Worm (Caenorhabditis elegans) whole organism, L4 larva: ENCODE measurements around the gene dpl-1.
A peak's percentile ranks its signal among the peaks of the same experiment; 100 is the strongest.

Experiments used
- D1046.2 ChIP-seq: fragments of 200-800 bp; sonication (Bioruptor generic); IDR thresholded peaks from 2 replicates; pipeline ENCODE4 v1.3.6; 2022; ENCODE audit warnings: missing genetic modification characterization, missing compliant biosample characterization
- F26F4.8 ChIP-seq: fragments of 200-800 bp; sonication (Bioruptor generic); conservative IDR thresholded peaks from 2 replicates; pipeline ENCODE4 v1.3.6; 2022; ENCODE audit warnings: missing genetic modification characterization, missing compliant biosample characterization
- F37D6.2 ChIP-seq: sonication (generic microtip); optimal IDR thresholded peaks from 2 replicates; lab custom pipeline; 2016; ENCODE audit warnings: mild to moderate bottlenecking, missing genetic modification characterization, missing compliant biosample characterization
- R02D3.7 ChIP-seq: fragments of 150-350 bp; sonication (generic microtip); optimal IDR thresholded peaks from 3 replicates; lab custom pipeline; 2014; ENCODE audit warnings: missing biosample characterization, missing genetic modification characterization
- Y5F2A.4 ChIP-seq: fragments of 200-800 bp; sonication (Bioruptor generic); optimal IDR thresholded peaks from 2 replicates; lab custom pipeline; 2018; ENCODE audit warnings: mild to moderate bottlenecking, missing genetic modification characterization, missing compliant biosample characterization
- Y75B8A.6 ChIP-seq: fragments of 200-800 bp; sonication (Bioruptor generic); IDR thresholded peaks from 2 replicates; pipeline ENCODE4 v1.3.6; 2022; ENCODE audit warnings: missing genetic modification reagents, missing genetic modification characterization, missing compliant biosample characterization
- aha-1 ChIP-seq: fragments of 150-350 bp; peaks from one replicate; lab custom pipeline; 2014; ENCODE audit warnings: missing biosample characterization, missing genetic modification characterization
- ceh-20 ChIP-seq: fragments of 200-800 bp; sonication (Bioruptor generic); IDR thresholded peaks from 2 replicates; pipeline ENCODE4 v1.3.6; 2022; ENCODE audit warnings: missing genetic modification reagents, missing genetic modification characterization, missing compliant biosample characterization
- ceh-28 ChIP-seq: fragments of 150-350 bp; optimal IDR thresholded peaks from 2 replicates; lab custom pipeline; 2014; ENCODE audit warnings: missing biosample characterization, missing genetic modification reagents, missing genetic modification characterization
- ceh-32 ChIP-seq: sonication (generic microtip); optimal IDR thresholded peaks from 2 replicates; lab custom pipeline; 2016; ENCODE audit warnings: mild to moderate bottlenecking, missing genetic modification characterization, missing compliant biosample characterization; ENCODE audit not compliant: poor library complexity
- daf-16 ChIP-seq, 3 experiments: sonication (generic microtip); optimal IDR thresholded peaks; 2 replicates each; lab custom pipeline; 2016 to 2017; ENCODE audit warnings: missing genetic modification characterization in 3 of 3, missing genetic modification reagents in 3 of 3, mild to moderate bottlenecking in 2 of 3, missing compliant biosample characterization in 2 of 3, missing biosample characterization in 1 of 3, moderate library complexity in 1 of 3
- daf-19 ChIP-seq: fragments of 200-800 bp; sonication (Bioruptor generic); conservative IDR thresholded peaks from 2 replicates; pipeline ENCODE4 v1.3.6; 2022; ENCODE audit warnings: missing genetic modification characterization, missing compliant biosample characterization
- dpl-1 ChIP-seq: fragments of 150-350 bp; optimal IDR thresholded peaks from 2 replicates; lab custom pipeline; 2014; ENCODE audit warnings: missing biosample characterization, missing genetic modification reagents, missing genetic modification characterization
- dve-1 ChIP-seq: sonication (generic microtip); optimal IDR thresholded peaks from 2 replicates; lab custom pipeline; 2017; ENCODE audit warnings: antibody characterized with exemption, mild to moderate bottlenecking, missing genetic modification characterization, missing compliant biosample characterization; ENCODE audit not compliant: insufficient read depth
- egl-27 ChIP-seq: sonication (generic microtip); optimal IDR thresholded peaks from 3 replicates; lab custom pipeline; 2017; ENCODE audit warnings: missing biosample characterization, missing genetic modification reagents, missing genetic modification characterization
- hif-1 ChIP-seq, 2 experiments: sonication (generic microtip); optimal IDR thresholded peaks; 2 replicates each; lab custom pipeline; 2016 to 2017; ENCODE audit warnings: missing compliant biosample characterization in 2 of 2, missing genetic modification characterization in 2 of 2, missing genetic modification reagents in 2 of 2, missing genotype in 2 of 2, mild to moderate bottlenecking in 1 of 2
- hlh-30 ChIP-seq: sonication (generic microtip); optimal IDR thresholded peaks from 2 replicates; lab custom pipeline; 2017; ENCODE audit warnings: antibody characterized with exemption, mild to moderate bottlenecking, missing genetic modification characterization, missing compliant biosample characterization; ENCODE audit not compliant: insufficient read depth
- hmg-1.1 ChIP-seq: fragments of 200-800 bp; sonication (Bioruptor generic); IDR thresholded peaks from 2 replicates; pipeline ENCODE4 v1.3.6; 2022; ENCODE audit warnings: missing genetic modification reagents, missing genetic modification characterization, missing compliant biosample characterization
- lin-1 ChIP-seq: fragments of 200-800 bp; sonication (Bioruptor generic); IDR thresholded peaks from 2 replicates; pipeline ENCODE4 v1.3.6; 2022; ENCODE audit warnings: missing genetic modification reagents, missing genetic modification characterization, missing compliant biosample characterization
- lin-38 ChIP-seq: fragments of 200-800 bp; sonication (Bioruptor generic); IDR thresholded peaks from 2 replicates; pipeline ENCODE4 v1.3.6; 2022; ENCODE audit warnings: missing genetic modification reagents, missing genetic modification characterization, missing compliant biosample characterization
- lir-3 ChIP-seq: sonication (generic microtip); optimal IDR thresholded peaks from 2 replicates; lab custom pipeline; 2016; ENCODE audit warnings: mild to moderate bottlenecking, missing genetic modification characterization, missing compliant biosample characterization
- lsy-2 ChIP-seq, 2 experiments: fragments of 150-350 bp in 1 of 2; sonication (generic microtip) in 1 of 2; optimal IDR thresholded peaks; 2 replicates each; lab custom pipeline; 2014 to 2017; ENCODE audit warnings: missing biosample characterization in 2 of 2, missing genetic modification characterization in 2 of 2
- madf-5 ChIP-seq, 2 experiments: fragments of 200-800 bp; sonication (Bioruptor generic); IDR thresholded peaks; 2 replicates each; pipeline ENCODE4 v1.3.6; 2022; ENCODE audit warnings: missing compliant biosample characterization in 2 of 2, missing genetic modification characterization in 2 of 2
- mdl-1 ChIP-seq, 2 experiments: fragments of 150-350 bp in 1 of 2; sonication (generic microtip) in 1 of 2; optimal IDR thresholded peaks; 2 replicates each; lab custom pipeline; 2014 to 2017; ENCODE audit warnings: missing biosample characterization in 2 of 2, missing genetic modification characterization in 2 of 2
- mep-1 ChIP-seq: fragments of 150-350 bp; sonication (generic microtip); optimal IDR thresholded peaks from 3 replicates; lab custom pipeline; 2014; ENCODE audit warnings: missing biosample characterization, missing genetic modification characterization
- mes-2 ChIP-seq: sonication (generic microtip); optimal IDR thresholded peaks from 2 replicates; lab custom pipeline; 2016; ENCODE audit warnings: missing genotype, mild to moderate bottlenecking, missing genetic modification characterization, missing compliant biosample characterization; ENCODE audit not compliant: poor library complexity, severe bottlenecking
- mxl-3 ChIP-seq: fragments of 200-800 bp; sonication (Bioruptor generic); optimal IDR thresholded peaks from 2 replicates; lab custom pipeline; 2018; ENCODE audit warnings: mild to moderate bottlenecking, missing genetic modification characterization, missing compliant biosample characterization
- nhr-11 ChIP-seq: fragments of 150-350 bp; optimal IDR thresholded peaks from 2 replicates; lab custom pipeline; 2014; ENCODE audit warnings: missing biosample characterization, missing genetic modification characterization
- nhr-41 ChIP-seq: fragments of 200-800 bp; sonication (Bioruptor generic); IDR thresholded peaks from 2 replicates; pipeline ENCODE4 v1.3.6; 2022; ENCODE audit warnings: missing genetic modification reagents, missing genetic modification characterization, missing compliant biosample characterization
- nhr-76 ChIP-seq: fragments of 150-350 bp; optimal IDR thresholded peaks from 2 replicates; lab custom pipeline; 2014; ENCODE audit warnings: missing biosample characterization, missing genetic modification characterization
- nhr-77 ChIP-seq: fragments of 150-350 bp; optimal IDR thresholded peaks from 2 replicates; lab custom pipeline; 2014; ENCODE audit warnings: missing biosample characterization, missing genetic modification characterization
- pha-4 ChIP-seq, 2 experiments: fragments of 150-350 bp in 1 of 2; fragments of 200-800 bp in 1 of 2; sonication (Bioruptor generic) in 1 of 2; IDR thresholded peaks in 1 of 2; optimal IDR thresholded peaks in 1 of 2; 2 replicates each; pipeline versions ENCODE4 v1.3.6 to Lab custom; 2014 to 2022; ENCODE audit warnings: missing genetic modification characterization in 2 of 2, missing genetic modification reagents in 2 of 2, missing biosample characterization in 1 of 2, missing compliant biosample characterization in 1 of 2
- rbr-2 ChIP-seq: sonication (generic microtip); optimal IDR thresholded peaks from 2 replicates; lab custom pipeline; 2016; ENCODE audit warnings: missing genotype, missing genetic modification characterization, missing compliant biosample characterization
- snpc-4 ChIP-seq: fragments of 150-350 bp; optimal IDR thresholded peaks from 2 replicates; lab custom pipeline; 2014; ENCODE audit warnings: missing biosample characterization, missing genetic modification characterization
- spr-1 ChIP-seq: sonication (generic microtip); optimal IDR thresholded peaks from 2 replicates; lab custom pipeline; 2016; ENCODE audit warnings: mild to moderate bottlenecking, missing genetic modification characterization, missing compliant biosample characterization
- tag-97 ChIP-seq: fragments of 200-800 bp; sonication (Bioruptor generic); IDR thresholded peaks from 2 replicates; pipeline ENCODE4 v1.3.6; 2022; ENCODE audit warnings: missing genetic modification characterization, missing compliant biosample characterization
- unc-130 ChIP-seq: sonication (generic microtip); optimal IDR thresholded peaks from 2 replicates; lab custom pipeline; 2016; ENCODE audit warnings: missing genetic modification reagents, missing genetic modification characterization, missing compliant biosample characterization
- zfp-2 ChIP-seq: sonication (generic microtip); optimal IDR thresholded peaks from 2 replicates; lab custom pipeline; 2016; ENCODE audit warnings: mild to moderate bottlenecking, missing genetic modification characterization, missing compliant biosample characterization
- zfp-3 ChIP-seq: fragments of 200-800 bp; sonication (Bioruptor generic); conservative IDR thresholded peaks from 2 replicates; pipeline ENCODE4 v1.3.6; 2022; ENCODE audit warnings: missing genetic modification reagents, missing genetic modification characterization, missing compliant biosample characterization
- zip-2 ChIP-seq: fragments of 150-350 bp; optimal IDR thresholded peaks from 2 replicates; lab custom pipeline; 2014; ENCODE audit warnings: missing biosample characterization, missing genetic modification characterization

dpl-1 gene

DNA sequence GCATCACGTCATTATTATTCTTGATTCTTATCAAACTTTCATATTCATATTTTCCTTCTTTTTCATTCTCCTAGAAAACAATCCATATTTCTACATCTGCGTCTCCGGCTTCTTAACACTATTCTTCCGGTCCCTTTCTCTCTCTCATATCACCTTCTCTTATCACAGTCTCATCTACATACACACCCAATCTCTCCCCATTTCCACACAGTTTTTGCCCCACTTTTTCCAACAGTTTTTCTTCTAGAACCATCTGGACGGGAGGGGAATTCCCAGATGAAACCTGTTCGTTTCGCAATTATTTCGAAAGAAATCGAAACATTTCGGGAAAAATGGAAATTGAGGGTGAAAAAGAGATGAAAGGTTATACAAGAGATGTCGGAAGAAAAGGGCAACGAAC is 41.6 kb upstream of the dpl-1 start (continued):
- TF ChIP-seq daf-16 (GFP tag; optimal IDR thresholded peaks at IDR 0.05; lab: Kevin White, UChicago), result no peak
- TF ChIP-seq daf-16 (tag; optimal IDR thresholded peaks at IDR 0.05; lab: Kevin White, UChicago), result peak; percentile 85
- no peak for TF ChIP-seq lir-3 (tag; lab: Kevin White, UChicago)
- peak; percentile 38 for TF ChIP-seq nhr-76 (tag; lab: Kevin White, UChicago)
- no peak for TF ChIP-seq F37D6.2
- TF ChIP-seq hif-1 (tag; optimal IDR thresholded peaks at IDR 0.05; lab: Kevin White, UChicago), result peak in 1 of 2 experiments; percentile 11
- 0 out of 4 replicates have a peak, but pooled peaks of 1 of the 2 experiments have one; percentile 26 for TF ChIP-seq madf-5 (GFP tag; IDR thresholded peaks at IDR 0.05; lab: Robert Waterston, UW)
- TF ChIP-seq mes-2 (tag; lab: Kevin White, UChicago), result peak; percentile 19
- no peak for TF ChIP-seq ceh-20
- no peak for TF ChIP-seq aha-1
- TF ChIP-seq tag-97 (GFP tag; lab: Robert Waterston, UW), result no peak
- peak; percentile 38 for TF ChIP-seq zip-2 (tag; lab: Kevin White, UChicago)
- no peak for TF ChIP-seq D1046.2 (GFP tag; lab: Robert Waterston, UW)
- no peak for TF ChIP-seq daf-19 (GFP tag; lab: Robert Waterston, UW)
- 0 out of 2 replicates have a peak, but pooled peaks have one; percentile 6 for TF ChIP-seq nhr-41 (GFP tag; lab: Robert Waterston, UW)
- no peak; the same call in 1 of the 2 replicates for TF ChIP-seq lin-1 (GFP tag; lab: Robert Waterston, UW)
- no peak for TF ChIP-seq ceh-28 (tag; lab: Kevin White, UChicago)
- 0 out of 2 replicates have a peak, but pooled peaks have one; percentile 21 for TF ChIP-seq hmg-1.1 (GFP tag; lab: Robert Waterston, UW)
- TF ChIP-seq nhr-77 (tag; lab: Kevin White, UChicago), result peak; percentile 68
- TF ChIP-seq hlh-30 (tag; lab: Kevin White, UChicago), result peak; percentile 47
- TF ChIP-seq Y75B8A.6, result 0 out of 2 replicates have a peak, but pooled peaks have one; percentile 13
- TF ChIP-seq unc-130 (GFP tag; lab: Kevin White, UChicago), result no peak
- no peak for TF ChIP-seq pha-4 (GFP tag; IDR thresholded peaks at IDR 0.05; lab: Robert Waterston, UW)
- no peak for TF ChIP-seq pha-4 (tag; optimal IDR thresholded peaks at IDR 0.05; lab: Kevin White, UChicago)
- peak; percentile 33 for TF ChIP-seq nhr-11 (tag; lab: Kevin White, UChicago)
- peak; percentile 32 for TF ChIP-seq spr-1
- peak; percentile 26; the same call in 1 of the 2 replicates for TF ChIP-seq lin-38
- TF ChIP-seq zfp-3 (GFP tag; lab: Robert Waterston, UW), result peak; percentile 67
- TF ChIP-seq F26F4.8 (GFP tag; lab: Robert Waterston, UW), result no peak
- peak; percentile 42 for TF ChIP-seq dpl-1 (GFP tag; lab: Kevin White, UChicago)
- peak; percentile 21 to 36 for TF ChIP-seq mdl-1 (tag; optimal IDR thresholded peaks at IDR 0.05; lab: Kevin White, UChicago)
- peak; percentile 84 for TF ChIP-seq dve-1 (tag; lab: Kevin White, UChicago)
- peak; percentile 44 to 68 for TF ChIP-seq lsy-2 (tag; optimal IDR thresholded peaks at IDR 0.05; lab: Kevin White, UChicago)
- no peak for TF ChIP-seq snpc-4 (tag; lab: Kevin White, UChicago)
- peak; percentile 27 for TF ChIP-seq rbr-2 (tag; lab: Kevin White, UChicago)
- TF ChIP-seq ceh-32, result no peak
- TF ChIP-seq egl-27 (tag; lab: Kevin White, UChicago), result no peak
- TF ChIP-seq Y5F2A.4 (GFP tag; lab: Kevin White, UChicago), result no peak

DNA sequence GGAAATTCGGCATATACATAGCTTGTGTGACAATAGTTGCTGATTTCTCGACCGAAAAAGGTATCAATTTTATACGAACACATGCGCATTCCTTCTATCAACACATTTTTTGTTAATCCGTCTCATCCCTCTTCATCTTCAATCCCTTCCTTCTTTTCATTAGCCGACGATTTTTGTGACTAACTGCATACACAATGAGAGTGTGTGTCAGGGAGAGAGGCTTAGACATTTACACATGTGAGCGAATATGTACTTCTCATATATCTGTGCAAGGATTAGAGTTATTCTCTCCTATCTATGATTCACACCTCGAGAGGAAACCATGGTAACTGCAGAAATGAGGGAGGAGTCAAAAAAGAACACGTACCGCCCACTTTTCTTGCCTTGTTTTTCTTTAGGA is 39.4 kb upstream of the dpl-1 start:
- TF ChIP-seq mep-1 (tag; lab: Kevin White, UChicago), result no peak
- TF ChIP-seq zfp-2 (tag; lab: Kevin White, UChicago), result no peak
- peak in 1 of 2 experiments; percentile 3 for TF ChIP-seq lsy-2 (tag; optimal IDR thresholded peaks at IDR 0.05; lab: Kevin White, UChicago)
- TF ChIP-seq snpc-4 (tag; lab: Kevin White, UChicago), result no peak
- no peak for TF ChIP-seq R02D3.7 (tag; lab: Kevin White, UChicago)
- TF ChIP-seq mxl-3 (GFP tag; lab: Kevin White, UChicago), result peak; percentile 11
- TF ChIP-seq egl-27 (tag; lab: Kevin White, UChicago), result no peak
- no peak for TF ChIP-seq nhr-41 (GFP tag; lab: Robert Waterston, UW)
- TF ChIP-seq madf-5 (GFP tag; IDR thresholded peaks at IDR 0.05; lab: Robert Waterston, UW), result no peak
